Fruit fly (Drosophila melanogaster) S2 (cell line): ENCODE results near the gene CG46525.
A peak's percentile ranks its signal among the peaks of the same experiment; 100 is the strongest.

ENCODE experiments used
- CG8478 ChIP-seq: fragments of >200 bp; optimal IDR thresholded peaks from 2 replicates; lab custom pipeline; 2018
- CTCF ChIP-seq, 2 experiments: fragments of >200 bp; optimal IDR thresholded peaks; 2 replicates each; lab custom pipeline; 2018

Gene CG46525

dm6 chr3L:17457695-17458242 lies 17.3 kb upstream of the CG46525 start:
- TF ChIP-seq CG8478 (no peak), CTCF (optimal IDR thresholded peaks at IDR 0.05; lab: Kevin White, UChicago) (no peak)

dm6 chr3L:17458856-17459518 lies 16.0 kb upstream of the CG46525 start:
- TF ChIP-seq CG8478 (no peak), CTCF (optimal IDR thresholded peaks at IDR 0.05; lab: Kevin White, UChicago) (no peak)

- TF ChIP-seq CTCF (optimal IDR thresholded peaks at IDR 0.05; lab: Kevin White, UChicago) (no peak), CG8478 (no peak)
Measured at dm6 chr3L:17461369-17462012, 13.5 kb upstream of the CG46525 start.

dm6 chr3L:17462474-17462873 lies 12.5 kb upstream of the CG46525 start:
- no peak for TF ChIP-seq CTCF (optimal IDR thresholded peaks at IDR 0.05; lab: Kevin White, UChicago)
- no peak for TF ChIP-seq CG8478

- TF ChIP-seq CG8478 (no peak), CTCF (optimal IDR thresholded peaks at IDR 0.05; lab: Kevin White, UChicago) (peak in 1 of 2 experiments; percentile 61)
Measured at dm6 chr3L:17465804-17466203, 9.2 kb upstream of the CG46525 start, which contains the start of gene QIL1. QIL1 (plus strand) TSS chr3L:17465945.

- TF ChIP-seq CTCF (optimal IDR thresholded peaks at IDR 0.05; lab: Kevin White, UChicago) (peak; percentile 60 to 67), CG8478 (no peak)
Measured at dm6 chr3L:17470110-17470509, 4.9 kb upstream of the CG46525 start, which contains the start of gene SecCl. SecCl (plus strand) TSS chr3L:17470127.

dm6 chr3L:17473889-17474288 lies 1.1 kb upstream of the CG46525 start:
- TF ChIP-seq CG8478 (no peak), CTCF (optimal IDR thresholded peaks at IDR 0.05; lab: Kevin White, UChicago) (no peak)

dm6 chr3L:17475979-17476393 lies 966 bp downstream of the CG46525 start, which contains the start of gene CG34250:
CG34250 (plus strand) TSS chr3L:17476222.
- peak in 1 of 2 experiments; percentile 18 for TF ChIP-seq CTCF (optimal IDR thresholded peaks at IDR 0.05; lab: Kevin White, UChicago)
- TF ChIP-seq CG8478 = no peak

- no peak for TF ChIP-seq CTCF (optimal IDR thresholded peaks at IDR 0.05; lab: Kevin White, UChicago)
- no peak for TF ChIP-seq CG8478
Measured at dm6 chr3L:17476496-17476895, 1.5 kb downstream of the CG46525 start.

- no peak for TF ChIP-seq CG8478
- TF ChIP-seq CTCF (optimal IDR thresholded peaks at IDR 0.05; lab: Kevin White, UChicago) = no peak
Measured at dm6 chr3L:17478826-17479225, 3.8 kb downstream of the CG46525 start, which contains the start of the genes CG13733 and qjt. CG13733 (minus strand) TSS chr3L:17478926. qjt (plus strand) TSS chr3L:17479096.

- TF ChIP-seq CTCF (optimal IDR thresholded peaks at IDR 0.05; lab: Kevin White, UChicago) (no peak), CG8478 (no peak)
Measured at dm6 chr3L:17485280-17485792, 10.3 kb downstream of the CG46525 start.

dm6 chr3L:17486130-17486529 lies 11.1 kb downstream of the CG46525 start, which contains the start of gene CG6333:
CG6333 (minus strand) TSS chr3L:17486230.
- no peak for TF ChIP-seq CTCF (optimal IDR thresholded peaks at IDR 0.05; lab: Kevin White, UChicago)
- no peak for TF ChIP-seq CG8478

- TF ChIP-seq CG8478 = no peak
- no peak for TF ChIP-seq CTCF (optimal IDR thresholded peaks at IDR 0.05; lab: Kevin White, UChicago)
Measured at dm6 chr3L:17486794-17487726, 12.0 kb downstream of the CG46525 start, which contains the start of gene Oatp74D. Oatp74D (plus strand) TSS chr3L:17487118.

- no peak for TF ChIP-seq CG8478
- no peak for TF ChIP-seq CTCF (optimal IDR thresholded peaks at IDR 0.05; lab: Kevin White, UChicago)
Measured at dm6 chr3L:17488622-17489391, 13.8 kb downstream of the CG46525 start.
